Worm (Caenorhabditis elegans) whole organism, young adult: Measurements from ENCODE around the gene mdt-9.

ENCODE experiments used
- B0019.2 ChIP-seq: fragments of 200-800 bp; sonication (Bioruptor generic); conservative IDR thresholded peaks from 2 replicates; pipeline ENCODE4 v1.3.6; 2022; ENCODE audit warnings: missing genetic modification reagents, missing genetic modification characterization, missing compliant biosample characterization
- B0035.1 ChIP-seq: sonication (generic microtip); optimal IDR thresholded peaks from 2 replicates; lab custom pipeline; 2016; ENCODE audit warnings: missing genetic modification characterization, mild to moderate bottlenecking, missing compliant biosample characterization, missing genotype, missing genetic modification reagents
- C17E4.6 ChIP-seq: fragments of 200-800 bp; sonication (Bioruptor generic); IDR thresholded peaks from 2 replicates; pipeline ENCODE4 v1.3.6; 2022; ENCODE audit warnings: missing genetic modification reagents, missing genetic modification characterization, missing compliant biosample characterization
- F33H1.4 ChIP-seq: fragments of 200-800 bp; sonication (Bioruptor generic); IDR thresholded peaks from 2 replicates; pipeline ENCODE4 v1.3.6; 2022; ENCODE audit warnings: missing genetic modification reagents, missing genetic modification characterization, missing compliant biosample characterization
- F49E8.2 ChIP-seq: sonication (generic microtip); optimal IDR thresholded peaks from 3 replicates; lab custom pipeline; 2017; ENCODE audit warnings: missing genetic modification characterization, mild to moderate bottlenecking, missing compliant biosample characterization, antibody characterized with exemption, moderate library complexity; ENCODE audit not compliant: insufficient read depth
- F57A8.1 ChIP-seq: fragments of 200-800 bp; sonication (Bioruptor generic); optimal IDR thresholded peaks from 2 replicates; lab custom pipeline; 2018; ENCODE audit warnings: mild to moderate bottlenecking, missing genetic modification characterization, moderate library complexity, missing compliant biosample characterization
- F57C9.4 ChIP-seq: sonication (generic microtip); optimal IDR thresholded peaks from 2 replicates; lab custom pipeline; 2017; ENCODE audit warnings: mild to moderate bottlenecking, missing genetic modification characterization, missing compliant biosample characterization
- K12H6.12 ChIP-seq: fragments of 200-800 bp; sonication (Bioruptor generic); optimal IDR thresholded peaks from 2 replicates; lab custom pipeline; 2018; ENCODE audit warnings: mild to moderate bottlenecking, missing genetic modification characterization, missing compliant biosample characterization
- T07F8.4 ChIP-seq: sonication (generic microtip); optimal IDR thresholded peaks from 2 replicates; lab custom pipeline; 2016; ENCODE audit warnings: mild to moderate bottlenecking, missing genetic modification characterization, moderate library complexity, missing compliant biosample characterization
- T26A5.8 ChIP-seq: sonication (generic microtip); optimal IDR thresholded peaks from 2 replicates; lab custom pipeline; 2016; ENCODE audit warnings: missing genetic modification characterization, missing compliant biosample characterization
- Y53F4B.3 ChIP-seq: fragments of 200-800 bp; sonication (Bioruptor generic); IDR thresholded peaks from 2 replicates; pipeline ENCODE4 v1.3.6; 2022; ENCODE audit warnings: missing genetic modification reagents, missing genetic modification characterization, missing compliant biosample characterization
- Y67H2A.10 ChIP-seq: fragments of 200-800 bp; sonication (Bioruptor generic); conservative IDR thresholded peaks from 2 replicates; pipeline ENCODE4 v1.3.6; 2022; ENCODE audit warnings: missing genetic modification reagents, missing genetic modification characterization, missing compliant biosample characterization
- Y95B8A.8 ChIP-seq: fragments of 200-800 bp; sonication (Bioruptor generic); IDR thresholded peaks from 2 replicates; pipeline ENCODE4 v1.3.6; 2022; ENCODE audit warnings: missing genetic modification reagents, missing genetic modification characterization, missing compliant biosample characterization
- akir-1 ChIP-seq: fragments of 200-800 bp; sonication (Bioruptor generic); optimal IDR thresholded peaks from 2 replicates; lab custom pipeline; 2018; ENCODE audit warnings: mild to moderate bottlenecking, missing genetic modification characterization, moderate library complexity, missing compliant biosample characterization
- athp-1 ChIP-seq: sonication (generic microtip); optimal IDR thresholded peaks from 2 replicates; lab custom pipeline; 2017; ENCODE audit warnings: mild to moderate bottlenecking, missing genetic modification characterization, missing compliant biosample characterization
- cebp-1 ChIP-seq, 2 experiments: fragments of 200-800 bp in 1 of 2; sonication (Bioruptor generic) in 1 of 2; sonication (generic microtip) in 1 of 2; IDR thresholded peaks in 1 of 2; optimal IDR thresholded peaks in 1 of 2; 2 replicates each; pipeline versions ENCODE4 v1.3.6 to Lab custom; 2017 to 2022; ENCODE audit warnings: missing compliant biosample characterization in 2 of 2, missing genetic modification characterization in 2 of 2, mild to moderate bottlenecking in 1 of 2, missing genetic modification reagents in 1 of 2, moderate library complexity in 1 of 2
- cebp-2 ChIP-seq: fragments of 200-800 bp; sonication (Bioruptor generic); IDR thresholded peaks from 2 replicates; pipeline ENCODE4 v1.3.6; 2022; ENCODE audit warnings: missing genetic modification characterization, missing compliant biosample characterization
- ceh-58 ChIP-seq: fragments of 200-800 bp; sonication (Bioruptor generic); IDR thresholded peaks from 2 replicates; pipeline ENCODE4 v1.3.6; 2022; ENCODE audit warnings: missing genetic modification characterization, missing compliant biosample characterization
- ceh-79 ChIP-seq: sonication (generic microtip); optimal IDR thresholded peaks from 2 replicates; lab custom pipeline; 2017; ENCODE audit warnings: mild to moderate bottlenecking, missing genetic modification characterization, missing compliant biosample characterization
- dpl-1 ChIP-seq: fragments of 150-350 bp; optimal IDR thresholded peaks from 2 replicates; lab custom pipeline; 2014; ENCODE audit warnings: missing biosample characterization, missing genetic modification reagents, missing genetic modification characterization
- egrh-3 ChIP-seq: fragments of 200-800 bp; sonication (Bioruptor generic); IDR thresholded peaks from 2 replicates; pipeline ENCODE4 v1.3.6; 2022; ENCODE audit warnings: missing genetic modification reagents, missing genetic modification characterization, missing compliant biosample characterization
- ekl-4 ChIP-seq: fragments of 200-800 bp; sonication (Bioruptor generic); IDR thresholded peaks from 2 replicates; pipeline ENCODE4 v1.3.6; 2022; ENCODE audit warnings: missing genetic modification reagents, missing genetic modification characterization, missing compliant biosample characterization
- him-1 ChIP-seq: sonication (generic microtip); optimal IDR thresholded peaks from 2 replicates; lab custom pipeline; 2016; ENCODE audit warnings: missing genotype, missing genetic modification reagents, missing genetic modification characterization, missing compliant biosample characterization
- hmg-20 ChIP-seq: fragments of 200-800 bp; sonication (Bioruptor generic); IDR thresholded peaks from 2 replicates; pipeline ENCODE4 v1.3.6; 2022; ENCODE audit warnings: missing genetic modification reagents, missing genetic modification characterization, missing compliant biosample characterization
- hrde-1 ChIP-seq: sonication (generic microtip); optimal IDR thresholded peaks from 2 replicates; lab custom pipeline; 2016; ENCODE audit warnings: missing genetic modification characterization, mild to moderate bottlenecking, missing compliant biosample characterization, moderate library complexity, missing genotype, missing genetic modification reagents, borderline replicate concordance
- hsf-1 ChIP-seq: fragments of 200-800 bp; sonication (Bioruptor generic); IDR thresholded peaks from 2 replicates; pipeline ENCODE4 v1.3.6; 2022; ENCODE audit warnings: missing genetic modification reagents, missing genetic modification characterization, missing compliant biosample characterization
- lin-35 ChIP-seq, 3 experiments: fragments of 150-350 bp in 2 of 3; sonication (generic microtip) in 1 of 3; optimal IDR thresholded peaks; 2 replicates each; lab custom pipeline; 2014 to 2018; ENCODE audit warnings: missing biosample characterization in 3 of 3, missing genetic modification characterization in 3 of 3, missing genetic modification reagents in 3 of 3
- lin-54 ChIP-seq: fragments of 200-800 bp; sonication (Bioruptor generic); optimal IDR thresholded peaks from 2 replicates; lab custom pipeline; 2018; ENCODE audit warnings: mild to moderate bottlenecking, missing genetic modification characterization, missing compliant biosample characterization
- lsl-1 ChIP-seq: fragments of 200-800 bp; sonication (Bioruptor generic); optimal IDR thresholded peaks from 2 replicates; lab custom pipeline; 2018; ENCODE audit warnings: mild to moderate bottlenecking, missing genetic modification characterization, moderate library complexity, missing compliant biosample characterization
- madf-6 ChIP-seq: fragments of 200-800 bp; sonication (Bioruptor generic); IDR thresholded peaks from 2 replicates; pipeline ENCODE4 v1.3.6; 2022; ENCODE audit warnings: missing genetic modification reagents, missing genetic modification characterization, missing compliant biosample characterization
- mcd-1 ChIP-seq: fragments of 200-800 bp; sonication (Bioruptor generic); IDR thresholded peaks from 2 replicates; pipeline ENCODE4 v1.3.6; 2022; ENCODE audit warnings: missing genetic modification reagents, missing genetic modification characterization, missing compliant biosample characterization
- mes-4 ChIP-seq: sonication (generic microtip); optimal IDR thresholded peaks from 2 replicates; lab custom pipeline; 2016; ENCODE audit warnings: missing genotype, missing genetic modification characterization, missing compliant biosample characterization
- nfya-1 ChIP-seq: sonication (generic microtip); optimal IDR thresholded peaks from 2 replicates; lab custom pipeline; 2017; ENCODE audit warnings: antibody characterized with exemption, missing compliant biosample characterization, missing genetic modification characterization, borderline replicate concordance; ENCODE audit not compliant: insufficient read depth
- nhr-179 ChIP-seq: sonication (generic microtip); optimal IDR thresholded peaks from 2 replicates; lab custom pipeline; 2016; ENCODE audit warnings: mild to moderate bottlenecking, missing genetic modification characterization, missing compliant biosample characterization
- nhr-90 ChIP-seq: sonication (generic microtip); optimal IDR thresholded peaks from 2 replicates; lab custom pipeline; 2016; ENCODE audit warnings: missing genotype, mild to moderate bottlenecking, missing genetic modification characterization, missing compliant biosample characterization
- pha-4 ChIP-seq: fragments of 150-350 bp; sonication (generic microtip); optimal IDR thresholded peaks from 2 replicates; lab custom pipeline; 2014; ENCODE audit warnings: missing biosample characterization, missing genetic modification reagents, missing genetic modification characterization
- sea-2 ChIP-seq: fragments of 200-800 bp; sonication (Bioruptor generic); IDR thresholded peaks from 2 replicates; pipeline ENCODE4 v1.3.6; 2022; ENCODE audit warnings: missing genetic modification characterization, missing compliant biosample characterization
- snpc-3.4 ChIP-seq: sonication (generic microtip); optimal IDR thresholded peaks from 2 replicates; lab custom pipeline; 2017; ENCODE audit warnings: missing genetic modification characterization, mild to moderate bottlenecking, missing compliant biosample characterization, antibody characterized with exemption, moderate library complexity, missing genotype, missing genetic modification reagents
- snpc-4 ChIP-seq, 5 experiments: fragments of 150-350 bp in 1 of 5; sonication (generic microtip) in 4 of 5; optimal IDR thresholded peaks; 2 replicates each; lab custom pipeline; 2014 to 2018; ENCODE audit warnings: missing genetic modification characterization in 5 of 5, missing biosample characterization in 3 of 5, antibody characterized with exemption in 2 of 5, mild to moderate bottlenecking in 2 of 5, missing compliant biosample characterization in 2 of 5, missing genotype in 2 of 5, moderate library complexity in 2 of 5, missing genetic modification reagents in 1 of 5
- tbp1 ChIP-seq: fragments of 200-800 bp; sonication (Bioruptor generic); optimal IDR thresholded peaks from 2 replicates; lab custom pipeline; 2018; ENCODE audit warnings: mild to moderate bottlenecking, missing genetic modification characterization, missing compliant biosample characterization
- unc-130 ChIP-seq: sonication (generic microtip); optimal IDR thresholded peaks from 2 replicates; lab custom pipeline; 2016; ENCODE audit warnings: missing genetic modification reagents, missing genetic modification characterization, missing compliant biosample characterization
- unc-62 ChIP-seq: fragments of 150-350 bp; optimal IDR thresholded peaks from 2 replicates; lab custom pipeline; 2014; ENCODE audit warnings: missing biosample characterization, missing genetic modification reagents, missing genetic modification characterization
- zim-3 ChIP-seq: sonication (generic microtip); optimal IDR thresholded peaks from 2 replicates; lab custom pipeline; 2017; ENCODE audit warnings: mild to moderate bottlenecking, missing genetic modification characterization, moderate library complexity, missing compliant biosample characterization
- ztf-25 ChIP-seq: fragments of 200-800 bp; sonication (Bioruptor generic); IDR thresholded peaks from 2 replicates; pipeline ENCODE4 v1.3.6; 2022; ENCODE audit warnings: missing genetic modification reagents, missing genetic modification characterization, missing compliant biosample characterization

mdt-9 gene

ce11 chrIV:13348592-13348991 lies 37.6 kb upstream of the mdt-9 start, which contains the start of gene W02A2.12 (continued):
- no peak for TF ChIP-seq hmg-20
- TF ChIP-seq Y95B8A.8 (GFP tag; lab: Robert Waterston, UW), result no peak
- no peak for TF ChIP-seq F33H1.4
- no peak; the same call in 1 of the 2 replicates for TF ChIP-seq hsf-1 (GFP tag; lab: Robert Waterston, UW)
- TF ChIP-seq Y67H2A.10, result no peak
- no peak for TF ChIP-seq cebp-1 (GFP tag; IDR thresholded peaks at IDR 0.05; lab: Robert Waterston, UW)
- TF ChIP-seq cebp-1 (tag; optimal IDR thresholded peaks at IDR 0.05; lab: Kevin White, UChicago), result peak; percentile 25
- no peak for TF ChIP-seq lin-35 (GFP tag; optimal IDR thresholded peaks at IDR 0.05; lab: Kevin White, UChicago)
- no peak for TF ChIP-seq C17E4.6 (GFP tag; lab: Robert Waterston, UW)
- peak; percentile 93; the same call in 1 of the 2 replicates for TF ChIP-seq cebp-2 (GFP tag; lab: Robert Waterston, UW)
- no peak for TF ChIP-seq akir-1 (GFP tag; lab: Kevin White, UChicago)
- no peak; the same call in 1 of the 2 replicates for TF ChIP-seq mcd-1 (GFP tag; lab: Robert Waterston, UW)
- TF ChIP-seq F57C9.4, result no peak
- no peak for TF ChIP-seq B0035.1 (tag; lab: Kevin White, UChicago)
- no peak for TF ChIP-seq nhr-179 (tag; lab: Kevin White, UChicago)
- no peak for TF ChIP-seq unc-62

- TF ChIP-seq lin-35 (GFP tag; optimal IDR thresholded peaks at IDR 0.05; lab: Kevin White, UChicago) (peak in 2 of 3 experiments; percentile 55 to 84), unc-62 (no peak), zim-3 (tag; lab: Kevin White, UChicago) (no peak), B0035.1 (tag; lab: Kevin White, UChicago) (no peak), sea-2 (GFP tag; lab: Robert Waterston, UW) (no peak), ceh-58 (GFP tag; lab: Robert Waterston, UW) (no peak), ztf-25 (GFP tag; lab: Robert Waterston, UW) (0 out of 2 replicates have a peak, but pooled peaks have one; percentile 52), B0019.2 (GFP tag; lab: Robert Waterston, UW) (peak; percentile 84), F49E8.2 (tag; lab: Kevin White, UChicago) (peak; percentile 95), T26A5.8 (no peak), Y53F4B.3 (no peak), dpl-1 (GFP tag; lab: Kevin White, UChicago) (peak; percentile 92), F57C9.4 (no peak), pha-4 (no peak), K12H6.12 (tag; lab: Kevin White, UChicago) (no peak), unc-130 (GFP tag; lab: Kevin White, UChicago) (peak; percentile 90), ekl-4 (GFP tag; lab: Robert Waterston, UW) (peak; percentile 64; the same call in 1 of the 2 replicates), T07F8.4 (tag; lab: Kevin White, UChicago) (no peak), hrde-1 (tag; lab: Kevin White, UChicago) (no peak), him-1 (tag; lab: Kevin White, UChicago) (peak; percentile 2), egrh-3 (no peak), lsl-1 (peak; percentile 97), lin-54 (GFP tag; lab: Kevin White, UChicago) (peak; percentile 75), Y95B8A.8 (GFP tag; lab: Robert Waterston, UW) (peak; percentile 68; the same call in 1 of the 2 replicates), mes-4 (no peak), madf-6 (GFP tag; lab: Robert Waterston, UW) (peak; percentile 98), tbp1 (GFP tag; lab: Kevin White, UChicago) (peak; percentile 53), snpc-4 (GFP tag; optimal IDR thresholded peaks at IDR 0.05; lab: Kevin White, UChicago) (peak; percentile 28), snpc-4 (tag; optimal IDR thresholded peaks at IDR 0.05; lab: Kevin White, UChicago) (peak in 2 of 4 experiments; percentile 43 to 78), athp-1 (tag; lab: Kevin White, UChicago) (peak; percentile 31), ceh-79 (no peak), nfya-1 (tag; lab: Kevin White, UChicago) (no peak), F57A8.1 (GFP tag; lab: Kevin White, UChicago) (no peak), mcd-1 (GFP tag; lab: Robert Waterston, UW) (peak; percentile 40; the same call in 1 of the 2 replicates), nhr-90 (tag; lab: Kevin White, UChicago) (no peak), snpc-3.4 (tag; lab: Kevin White, UChicago) (peak; percentile 97)
Measured at ce11 chrIV:13353143-13353773, 32.9 kb upstream of the mdt-9 start, which contains the start of the genes rec-8 and mex-5. Gene rec-8 (minus strand): TSS chrIV:13353193. Gene mex-5 (plus strand): TSS chrIV:13353723.
